Worm (Caenorhabditis elegans) whole organism, mixed stage, embryonic: ENCODE data around the gene ceh-18.

Source experiments
- M03D4.4 ChIP-seq: sonication (generic microtip); optimal IDR thresholded peaks from 2 replicates; lab custom pipeline; 2017; ENCODE audit warnings: mild to moderate bottlenecking, missing genetic modification characterization, missing compliant biosample characterization
- blmp-1 ChIP-seq: fragments of 150-350 bp; optimal IDR thresholded peaks from 2 replicates; lab custom pipeline; 2014; ENCODE audit warnings: missing biosample characterization, missing genetic modification characterization
- ceh-39 ChIP-seq: fragments of 150-350 bp; optimal IDR thresholded peaks from 2 replicates; lab custom pipeline; 2014; ENCODE audit warnings: missing biosample characterization, missing genetic modification characterization
- ceh-43 ChIP-seq: fragments of 200-800 bp; sonication (Bioruptor generic); optimal IDR thresholded peaks from 2 replicates; lab custom pipeline; 2018; ENCODE audit warnings: mild to moderate bottlenecking, missing genetic modification characterization, moderate library complexity, missing compliant biosample characterization
- ceh-83 ChIP-seq: fragments of 200-800 bp; sonication (Bioruptor generic); optimal IDR thresholded peaks from 2 replicates; lab custom pipeline; 2018; ENCODE audit warnings: mild to moderate bottlenecking, missing genetic modification characterization, missing compliant biosample characterization
- ces-1 ChIP-seq: fragments of 150-350 bp; optimal IDR thresholded peaks from 2 replicates; lab custom pipeline; 2014; ENCODE audit warnings: missing biosample characterization, missing genetic modification reagents, missing genetic modification characterization
- elt-1 ChIP-seq: sonication (generic microtip); optimal IDR thresholded peaks from 2 replicates; lab custom pipeline; 2017; ENCODE audit warnings: missing genetic modification characterization, mild to moderate bottlenecking, missing compliant biosample characterization, antibody characterized with exemption, moderate library complexity, borderline replicate concordance; ENCODE audit not compliant: insufficient read depth
- elt-3 ChIP-seq: fragments of 150-350 bp; optimal IDR thresholded peaks from 2 replicates; lab custom pipeline; 2014; ENCODE audit warnings: missing biosample characterization, missing genetic modification characterization
- flh-1 ChIP-seq: fragments of 200-800 bp; sonication (Bioruptor generic); optimal IDR thresholded peaks from 2 replicates; lab custom pipeline; 2018; ENCODE audit warnings: mild to moderate bottlenecking, missing genetic modification characterization, moderate library complexity, missing compliant biosample characterization
- ham-2 ChIP-seq: fragments of 200-800 bp; sonication (Bioruptor generic); optimal IDR thresholded peaks from 2 replicates; lab custom pipeline; 2018; ENCODE audit warnings: mild to moderate bottlenecking, missing genetic modification characterization, missing compliant biosample characterization
- hlh-1 ChIP-seq: fragments of 150-350 bp; optimal IDR thresholded peaks from 2 replicates; lab custom pipeline; 2014; ENCODE audit warnings: missing biosample characterization, missing genetic modification reagents, missing genetic modification characterization
- lin-13 ChIP-seq: fragments of 150-350 bp; optimal IDR thresholded peaks from 2 replicates; lab custom pipeline; 2014; ENCODE audit warnings: missing biosample characterization, missing genetic modification characterization
- lin-32 ChIP-seq: fragments of 200-800 bp; sonication (Bioruptor generic); optimal IDR thresholded peaks from 2 replicates; lab custom pipeline; 2018; ENCODE audit warnings: mild to moderate bottlenecking, missing genetic modification characterization, missing compliant biosample characterization
- lsy-2 ChIP-seq: fragments of 150-350 bp; optimal IDR thresholded peaks from 2 replicates; lab custom pipeline; 2014; ENCODE audit warnings: missing biosample characterization, missing genetic modification characterization
- mab-5 ChIP-seq: fragments of 150-350 bp; optimal IDR thresholded peaks from 2 replicates; lab custom pipeline; 2014; ENCODE audit warnings: missing biosample characterization, missing genetic modification characterization
- mep-1 ChIP-seq: fragments of 150-350 bp; optimal IDR thresholded peaks from 2 replicates; lab custom pipeline; 2017; ENCODE audit warnings: missing biosample characterization, missing genetic modification reagents, missing genetic modification characterization, inconsistent platforms
- nhr-12 ChIP-seq: fragments of 150-350 bp; optimal IDR thresholded peaks from 2 replicates; lab custom pipeline; 2014; ENCODE audit warnings: missing biosample characterization, missing genetic modification characterization
- nhr-2 ChIP-seq: fragments of 150-350 bp; optimal IDR thresholded peaks from 2 replicates; lab custom pipeline; 2014; ENCODE audit warnings: missing biosample characterization, missing genetic modification characterization
- nhr-237 ChIP-seq: fragments of 150-350 bp; optimal IDR thresholded peaks from 2 replicates; lab custom pipeline; 2014; ENCODE audit warnings: missing biosample characterization, missing genetic modification characterization
- nhr-28 ChIP-seq: fragments of 150-350 bp; optimal IDR thresholded peaks from 2 replicates; lab custom pipeline; 2014; ENCODE audit warnings: missing biosample characterization, missing genetic modification characterization
- nhr-76 ChIP-seq: sonication (generic microtip); optimal IDR thresholded peaks from 2 replicates; lab custom pipeline; 2017; ENCODE audit warnings: missing biosample characterization, missing genetic modification characterization
- pha-4 ChIP-seq: fragments of 150-350 bp; optimal IDR thresholded peaks from 2 replicates; lab custom pipeline; 2018; ENCODE audit warnings: missing biosample characterization, missing genetic modification reagents, missing genetic modification characterization
- sem-2 ChIP-seq: fragments of 200-800 bp; sonication (Bioruptor generic); optimal IDR thresholded peaks from 2 replicates; lab custom pipeline; 2018; ENCODE audit warnings: mild to moderate bottlenecking, missing genetic modification characterization, missing compliant biosample characterization
- snpc-4 ChIP-seq: fragments of 150-350 bp; optimal IDR thresholded peaks from 2 replicates; lab custom pipeline; 2014; ENCODE audit warnings: missing biosample characterization, missing genetic modification characterization
- sptf-1 ChIP-seq: sonication (generic microtip); optimal IDR thresholded peaks from 2 replicates; lab custom pipeline; 2017; ENCODE audit warnings: mild to moderate bottlenecking, missing genetic modification characterization, moderate library complexity, missing compliant biosample characterization
- tbx-8 ChIP-seq: fragments of 200-800 bp; sonication (Bioruptor generic); optimal IDR thresholded peaks from 2 replicates; lab custom pipeline; 2018; ENCODE audit warnings: mild to moderate bottlenecking, missing genetic modification characterization, moderate library complexity, missing compliant biosample characterization
- unc-120 ChIP-seq: sonication (generic microtip); optimal IDR thresholded peaks from 2 replicates; lab custom pipeline; 2017; ENCODE audit warnings: missing genetic modification characterization, missing compliant biosample characterization; ENCODE audit not compliant: poor library complexity, severe bottlenecking
- unc-39 ChIP-seq: fragments of 150-350 bp; optimal IDR thresholded peaks from 2 replicates; lab custom pipeline; 2014; ENCODE audit warnings: missing biosample characterization, missing genetic modification characterization
- unc-62 ChIP-seq: fragments of 150-350 bp; optimal IDR thresholded peaks from 2 replicates; lab custom pipeline; 2014; ENCODE audit warnings: missing biosample characterization, missing genetic modification reagents, missing genetic modification characterization
- ztf-11 ChIP-seq: fragments of 150-350 bp; optimal IDR thresholded peaks from 2 replicates; lab custom pipeline; 2014; ENCODE audit warnings: missing biosample characterization, missing genetic modification characterization

Gene ceh-18

ce11 chrX:3821609-3822008 is 36.0 kb downstream of the ceh-18 start:
- TF ChIP-seq ces-1 (no peak), nhr-2 (no peak), M03D4.4 (no peak), nhr-12 (tag; lab: Kevin White, UChicago) (no peak), mep-1 (tag; lab: Kevin White, UChicago) (no peak), tbx-8 (GFP tag; lab: Kevin White, UChicago) (no peak), ceh-39 (tag; lab: Kevin White, UChicago) (no peak), elt-1 (tag; lab: Kevin White, UChicago) (no peak), ham-2 (GFP tag; lab: Kevin White, UChicago) (no peak), nhr-76 (tag; lab: Kevin White, UChicago) (no peak), pha-4 (tag; lab: Kevin White, UChicago) (no peak), elt-3 (no peak), snpc-4 (no peak), sem-2 (no peak), unc-62 (GFP tag; lab: Kevin White, UChicago) (no peak), lin-13 (no peak), unc-120 (tag; lab: Kevin White, UChicago) (no peak)

ce11 chrX:3820666-3821065 is 36.9 kb downstream of the ceh-18 start:
- TF ChIP-seq nhr-28 (tag; lab: Kevin White, UChicago) (no peak), ztf-11 (tag; lab: Kevin White, UChicago) (no peak), unc-39 (tag; lab: Kevin White, UChicago) (no peak), sptf-1 (tag; lab: Kevin White, UChicago) (no peak), lsy-2 (tag; lab: Kevin White, UChicago) (no peak), pha-4 (tag; lab: Kevin White, UChicago) (no peak), ces-1 (no peak)

ce11 chrX:3819697-3820096 is 37.9 kb downstream of the ceh-18 start:
- TF ChIP-seq elt-3, result no peak
- no peak for TF ChIP-seq M03D4.4
- TF ChIP-seq ceh-83, result no peak
- TF ChIP-seq unc-120 (tag; lab: Kevin White, UChicago), result no peak
- TF ChIP-seq hlh-1 (tag; lab: Kevin White, UChicago), result no peak
- TF ChIP-seq sem-2, result no peak
- TF ChIP-seq lin-13, result no peak
- TF ChIP-seq tbx-8 (GFP tag; lab: Kevin White, UChicago), result no peak
- TF ChIP-seq lsy-2 (tag; lab: Kevin White, UChicago), result no peak
- TF ChIP-seq mep-1 (tag; lab: Kevin White, UChicago), result no peak
- TF ChIP-seq nhr-12 (tag; lab: Kevin White, UChicago), result no peak

ce11 chrX:3818856-3819524 is 38.6 kb downstream of the ceh-18 start:
- TF ChIP-seq ceh-43 (GFP tag; lab: Kevin White, UChicago), result no peak

- TF ChIP-seq ceh-43 (GFP tag; lab: Kevin White, UChicago), result no peak
- TF ChIP-seq mep-1 (tag; lab: Kevin White, UChicago), result no peak
- TF ChIP-seq tbx-8 (GFP tag; lab: Kevin White, UChicago), result no peak
- no peak for TF ChIP-seq blmp-1 (tag; lab: Kevin White, UChicago)
- TF ChIP-seq nhr-28 (tag; lab: Kevin White, UChicago), result no peak
- TF ChIP-seq lin-13, result no peak
- no peak for TF ChIP-seq unc-62 (GFP tag; lab: Kevin White, UChicago)
- TF ChIP-seq lin-32 (GFP tag; lab: Kevin White, UChicago), result no peak
- TF ChIP-seq ceh-83, result no peak
- TF ChIP-seq elt-3, result no peak
Observed at ce11 chrX:3814827-3815226, 42.8 kb downstream of the ceh-18 start.

- TF ChIP-seq unc-120 (tag; lab: Kevin White, UChicago), result no peak
- TF ChIP-seq flh-1 (GFP tag; lab: Kevin White, UChicago), result no peak
- no peak for TF ChIP-seq mab-5 (tag; lab: Kevin White, UChicago)
- no peak for TF ChIP-seq nhr-237 (tag; lab: Kevin White, UChicago)
- no peak for TF ChIP-seq unc-62 (GFP tag; lab: Kevin White, UChicago)
Observed at ce11 chrX:3807166-3807565, 50.4 kb downstream of the ceh-18 start, which contains the start of gene F35A5.1. Gene F35A5.1, plus strand, starts transcription at chrX:3807466.
